Fruit fly (Drosophila melanogaster): ENCODE results near the gene boi.

Gene boi

dm6 chrX:2419518-2419917 lies 50.3 kb downstream of the boi start (continued):
- TF ChIP-seq CG7357 (GFP tag; IDR thresholded peaks at IDR 0.05), result peak; percentile 39; the same call in 1 of the 3 replicates
- no peak for TF ChIP-seq stc (GFP tag; IDR thresholded peaks at IDR 0.05)
- peak; percentile 11 for TF ChIP-seq HmgZ (tag; optimal IDR thresholded peaks at IDR 0.05)
- peak; percentile 65 for TF ChIP-seq CG42726 (GFP tag; IDR thresholded peaks at IDR 0.05; ENCODE audit: partially characterized antibody)
- TF ChIP-seq ab (GFP tag; optimal IDR thresholded peaks at IDR 0.05), result no peak
- peak; percentile 60 for TF ChIP-seq stwl (tag; optimal IDR thresholded peaks at IDR 0.05)
- peak; percentile 54 for TF ChIP-seq Dref (GFP tag; IDR thresholded peaks at IDR 0.05)
- TF ChIP-seq CG9932 (GFP tag; IDR thresholded peaks at IDR 0.05), result no peak
- peak; percentile 21 for TF ChIP-seq CG2712 (tag; optimal IDR thresholded peaks at IDR 0.05)
- peak; percentile 29; the same call in 2 of the 3 replicates for TF ChIP-seq CG6791 (GFP tag; IDR thresholded peaks at IDR 0.05; ENCODE audit: partially characterized antibody)
- TF ChIP-seq BEAF-32 (GFP tag; optimal IDR thresholded peaks at IDR 0.05), result peak; percentile 2
- no peak for TF ChIP-seq Sin3A (optimal IDR thresholded peaks at IDR 0.05)
- peak; percentile 21 for TF ChIP-seq CG15479 (GFP tag; optimal IDR thresholded peaks at IDR 0.05)
- no peak for TF ChIP-seq hth (optimal IDR thresholded peaks at IDR 0.05)
- no peak for TF ChIP-seq CG32767 (GFP tag; IDR thresholded peaks at IDR 0.05)
- TF ChIP-seq jigr1 (GFP tag; IDR thresholded peaks at IDR 0.05), result no peak
- peak; percentile 7 for TF ChIP-seq phol (tag; optimal IDR thresholded peaks at IDR 0.05)
- peak; percentile 20 for TF ChIP-seq CG10267 (tag; optimal IDR thresholded peaks at IDR 0.05)
- TF ChIP-seq unc-4 (GFP tag; IDR thresholded peaks at IDR 0.05; ENCODE audit: partially characterized antibody), result peak; percentile 27; the same call in 1 of the 2 replicates
- no peak for TF ChIP-seq trh (GFP tag; optimal IDR thresholded peaks at IDR 0.05)
- peak; percentile 46 for TF ChIP-seq trem (tag; optimal IDR thresholded peaks at IDR 0.05)
- peak; percentile 5 for TF ChIP-seq sens (GFP tag)
- peak; percentile 96 for TF ChIP-seq CG11560 (tag; IDR thresholded peaks at IDR 0.05)
- TF ChIP-seq Bdp1 (GFP tag; optimal IDR thresholded peaks at IDR 0.05), result no peak
- no peak for TF ChIP-seq CG17328 (GFP tag; IDR thresholded peaks at IDR 0.05)
- TF ChIP-seq pzg (GFP tag; optimal IDR thresholded peaks at IDR 0.05), result peak; percentile 22
- no peak for TF ChIP-seq Kr (GFP tag; optimal IDR thresholded peaks at IDR 0.05)
- TF ChIP-seq CG14710 (tag; optimal IDR thresholded peaks at IDR 0.05), result peak; percentile 36
- TF ChIP-seq Atf3 (GFP tag; optimal IDR thresholded peaks at IDR 0.05), result no peak

DNA sequence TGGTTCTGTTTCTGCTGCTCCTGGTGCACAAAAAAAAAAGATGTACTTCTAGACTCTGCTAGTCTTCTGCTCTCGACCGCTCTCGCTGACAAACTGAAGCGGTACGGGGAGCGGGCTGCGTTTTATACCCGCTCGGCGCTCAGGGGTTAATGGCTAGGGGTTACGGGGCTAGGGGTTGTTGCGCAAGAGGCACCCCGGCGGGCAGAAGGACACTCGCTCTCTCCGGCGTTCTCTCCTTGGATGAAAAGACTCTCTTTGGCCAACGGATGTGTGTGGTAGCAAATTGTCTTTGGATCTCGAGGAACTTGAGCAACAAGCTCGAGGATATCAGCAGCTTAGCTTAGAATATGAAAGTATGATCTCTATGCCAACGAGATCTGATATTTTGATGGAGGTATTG lies 59.0 kb downstream of the boi start, which contains the start of gene CG12496:
TSS of gene CG12496 (minus strand) at position 97 of the 400 bp plus-strand sequence.
- TF ChIP-seq pros (GFP tag; optimal IDR thresholded peaks at IDR 0.05) (peak; percentile 85), Trl (optimal IDR thresholded peaks at IDR 0.05) (peak in 1 of 2 experiments; percentile 60), Trl (GFP tag; optimal IDR thresholded peaks at IDR 0.05) (no peak), crol (GFP tag; IDR thresholded peaks at IDR 0.05) (peak; percentile 46), CG30020 (tag; optimal IDR thresholded peaks at IDR 0.05) (no peak), CG10274 (GFP tag; optimal IDR thresholded peaks at IDR 0.05) (no peak), Jarid2 (GFP tag; optimal IDR thresholded peaks at IDR 0.05) (peak; percentile 72)

dm6 chrX:2408675-2409163 lies 61.1 kb downstream of the boi start:
- TF ChIP-seq emc (GFP tag; optimal IDR thresholded peaks at IDR 0.05) (no peak), cg (GFP tag; optimal IDR thresholded peaks at IDR 0.05) (no peak), D (optimal IDR thresholded peaks at IDR 0.05) (peak; percentile 36), D (GFP tag; optimal IDR thresholded peaks at IDR 0.05) (no peak), tll (GFP tag; optimal IDR thresholded peaks at IDR 0.05) (peak in 1 of 2 experiments; percentile 97), zen (tag; optimal IDR thresholded peaks at IDR 0.05) (peak; percentile 48), gsb-n (tag; optimal IDR thresholded peaks at IDR 0.05) (no peak), Ets97D (GFP tag; optimal IDR thresholded peaks at IDR 0.05) (no peak), gt (GFP tag; IDR thresholded peaks at IDR 0.05) (0 out of 2 replicates have a peak, but pooled peaks have one; percentile 50), CG2712 (tag; optimal IDR thresholded peaks at IDR 0.05) (no peak), prd (optimal IDR thresholded peaks at IDR 0.05) (no peak), prd (GFP tag; IDR thresholded peaks at IDR 0.05) (peak; percentile 38; the same call in 1 of the 3 replicates), CG34422 (GFP tag; IDR thresholded peaks at IDR 0.05) (no peak), Nf-YB (GFP tag; optimal IDR thresholded peaks at IDR 0.05) (no peak), lmd (GFP tag; IDR thresholded peaks at IDR 0.05) (no peak), CG6854 (GFP tag; optimal IDR thresholded peaks at IDR 0.05) (no peak), CG15479 (GFP tag; optimal IDR thresholded peaks at IDR 0.05) (peak; percentile 97)

Measured in whole organism, embryonic.